Fruit fly (Drosophila melanogaster): ENCODE measurements around the gene RpL23A.

The RpL23A gene

dm6 chr3L:1668504-1668903, at the start of gene RpL23A (continued):
- TF ChIP-seq eg (GFP tag; IDR thresholded peaks at IDR 0.05), result peak; percentile 84
- peak; percentile 85 for TF ChIP-seq Met (GFP tag; optimal IDR thresholded peaks at IDR 0.05)
- TF ChIP-seq OdsH (GFP tag; optimal IDR thresholded peaks at IDR 0.05), result peak; percentile 79
- TF ChIP-seq CG3919 (GFP tag; optimal IDR thresholded peaks at IDR 0.05), result no peak
- no peak for TF ChIP-seq vri (GFP tag; optimal IDR thresholded peaks at IDR 0.05)
- no peak for TF ChIP-seq Hr38 (GFP tag; optimal IDR thresholded peaks at IDR 0.05)
- no peak for TF ChIP-seq CG4318 (GFP tag; optimal IDR thresholded peaks at IDR 0.05)
- TF ChIP-seq CG11762 (GFP tag; optimal IDR thresholded peaks at IDR 0.05; ENCODE audit: insufficient read depth), result peak; percentile 57

- TF ChIP-seq Hr38 (GFP tag; optimal IDR thresholded peaks at IDR 0.05) (no peak), ss (GFP tag; optimal IDR thresholded peaks at IDR 0.05) (no peak), esn (GFP tag; optimal IDR thresholded peaks at IDR 0.05) (no peak), Sox14 (GFP tag; optimal IDR thresholded peaks at IDR 0.05) (peak; percentile 17), CG8632 (GFP tag; optimal IDR thresholded peaks at IDR 0.05) (peak; percentile 18), salr (GFP tag; optimal IDR thresholded peaks at IDR 0.05) (peak in 1 of 2 experiments; percentile 24), CG6808 (GFP tag; optimal IDR thresholded peaks at IDR 0.05) (peak; percentile 46), svp (GFP tag) (no peak), Gug (GFP tag; IDR thresholded peaks at IDR 0.05) (no peak), Hr39 (GFP tag; optimal IDR thresholded peaks at IDR 0.05) (peak; percentile 23), CG6792 (GFP tag; optimal IDR thresholded peaks at IDR 0.05) (peak; percentile 1), CG6163 (GFP tag; IDR thresholded peaks at IDR 0.05) (no peak), Met (GFP tag; optimal IDR thresholded peaks at IDR 0.05) (peak; percentile 4), CG4318 (GFP tag; optimal IDR thresholded peaks at IDR 0.05) (no peak), Blimp-1 (GFP tag; optimal IDR thresholded peaks at IDR 0.05) (no peak), acj6 (GFP tag; optimal IDR thresholded peaks at IDR 0.05) (no peak), CG9139 (GFP tag; optimal IDR thresholded peaks at IDR 0.05) (no peak), Smox (GFP tag; optimal IDR thresholded peaks at IDR 0.05) (no peak), fkh (GFP tag; optimal IDR thresholded peaks at IDR 0.05) (no peak), CG6854 (GFP tag; optimal IDR thresholded peaks at IDR 0.05) (no peak), CG31627 (GFP tag; optimal IDR thresholded peaks at IDR 0.05) (peak; percentile 17), vri (GFP tag; optimal IDR thresholded peaks at IDR 0.05) (no peak), eg (GFP tag; IDR thresholded peaks at IDR 0.05) (no peak), CG10669 (GFP tag; optimal IDR thresholded peaks at IDR 0.05) (no peak), OdsH (GFP tag; optimal IDR thresholded peaks at IDR 0.05) (no peak), Ets21C (GFP tag; optimal IDR thresholded peaks at IDR 0.05) (no peak), CG34406 (GFP tag; optimal IDR thresholded peaks at IDR 0.05) (no peak), CG11902 (GFP tag; optimal IDR thresholded peaks at IDR 0.05) (no peak), Hr4 (GFP tag; optimal IDR thresholded peaks at IDR 0.05) (no peak), CG11762 (GFP tag; optimal IDR thresholded peaks at IDR 0.05; ENCODE audit: insufficient read depth) (no peak), Sox102F (GFP tag; optimal IDR thresholded peaks at IDR 0.05) (no peak), Eip93F (GFP tag; optimal IDR thresholded peaks at IDR 0.05) (no peak), cyc (GFP tag; optimal IDR thresholded peaks at IDR 0.05) (no peak), fd85E (GFP tag; optimal IDR thresholded peaks at IDR 0.05) (no peak), Eip78C (GFP tag) (no peak), lz (GFP tag; optimal IDR thresholded peaks at IDR 0.05) (no peak), CG16779 (tag; optimal IDR thresholded peaks at IDR 0.05) (no peak), CG8319 (GFP tag; optimal IDR thresholded peaks at IDR 0.05) (no peak), CG10631 (GFP tag; optimal IDR thresholded peaks at IDR 0.05) (no peak), Ets96B (tag; optimal IDR thresholded peaks at IDR 0.05) (peak; percentile 52), topi (GFP tag; optimal IDR thresholded peaks at IDR 0.05) (no peak), CG3919 (GFP tag; optimal IDR thresholded peaks at IDR 0.05) (peak; percentile 2), dac (GFP tag; optimal IDR thresholded peaks at IDR 0.05) (no peak), CG8119 (GFP tag; IDR thresholded peaks at IDR 0.05) (no peak), achi (GFP tag; optimal IDR thresholded peaks at IDR 0.05) (no peak), CG32006 (GFP tag; optimal IDR thresholded peaks at IDR 0.05) (no peak), fd59A (GFP tag; optimal IDR thresholded peaks at IDR 0.05) (peak; percentile 45), CG3032 (tag; optimal IDR thresholded peaks at IDR 0.05) (peak; percentile 59), CG15336 (GFP tag; IDR thresholded peaks at IDR 0.05) (no peak)
Measured at dm6 chr3L:1711218-1711617, 42.8 kb upstream of the RpL23A start.

Measured in whole organism, prepupa.